Worm (Caenorhabditis elegans) whole organism, early embryonic: ENCODE results near the gene Y69H2.15.

Experiments
- aly-1 ChIP-seq: sonication (generic microtip); optimal IDR thresholded peaks from 2 replicates; lab custom pipeline; 2016; ENCODE audit warnings: missing genetic modification characterization, missing compliant biosample characterization
- ama-1 ChIP-seq: fragments of 150-350 bp; optimal IDR thresholded peaks from 2 replicates; lab custom pipeline; 2014
- ets-7 ChIP-seq: sonication (generic microtip); optimal IDR thresholded peaks from 2 replicates; lab custom pipeline; 2016; ENCODE audit warnings: missing genotype, missing genetic modification characterization, missing compliant biosample characterization
- pes-1 ChIP-seq: fragments of 200-800 bp; sonication (Bioruptor generic); IDR thresholded peaks from 2 replicates; pipeline ENCODE4 v1.3.6; 2022; ENCODE audit warnings: missing genetic modification reagents, missing genetic modification characterization, missing compliant biosample characterization

DNA sequence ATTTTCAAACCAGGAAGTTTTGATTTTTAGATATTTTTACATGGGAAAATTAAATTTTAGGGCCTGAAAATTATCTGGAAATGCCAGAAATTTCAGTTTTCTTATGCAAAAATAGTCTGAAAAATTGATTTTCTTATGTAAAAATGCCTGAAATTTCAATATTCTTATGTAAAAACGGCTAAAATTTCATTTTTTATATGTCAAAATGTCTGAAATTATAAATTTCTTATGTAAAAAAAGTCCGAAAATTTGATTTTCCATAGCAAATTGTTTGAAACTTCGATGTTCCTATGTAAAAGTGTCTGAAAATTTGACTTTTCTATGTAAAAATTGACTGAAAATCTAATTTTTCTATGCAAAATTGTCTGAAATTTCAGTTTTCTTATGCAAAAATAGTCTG lies 47.0 kb downstream of the Y69H2.15 start, which contains the start of gene Y51A2D.13:
- TF ChIP-seq ets-7 (tag; lab: Kevin White, UChicago), result no peak
- TF ChIP-seq ama-1 (lab: Kevin White, UChicago), result no peak
- no peak for TF ChIP-seq aly-1 (tag; lab: Kevin White, UChicago)
- no peak for TF ChIP-seq pes-1 (GFP tag; lab: Robert Waterston, UW)
